Worm (Caenorhabditis elegans) whole organism, early embryonic: ENCODE data around the gene evl-18.

Source experiments
- ama-1 ChIP-seq: fragments of 150-350 bp; optimal IDR thresholded peaks from 2 replicates; lab custom pipeline; 2014
- flt-1 ChIP-seq: fragments of 200-800 bp; sonication (Bioruptor generic); IDR thresholded peaks from 2 replicates; pipeline ENCODE4 v1.3.6; 2022; ENCODE audit warnings: missing genetic modification characterization, missing compliant biosample characterization
- hmg-4 ChIP-seq: fragments of 200-800 bp; sonication (Bioruptor generic); optimal IDR thresholded peaks from 2 replicates; lab custom pipeline; 2018; ENCODE audit warnings: mild to moderate bottlenecking, missing genetic modification characterization, missing compliant biosample characterization
- pes-1 ChIP-seq: fragments of 200-800 bp; sonication (Bioruptor generic); IDR thresholded peaks from 2 replicates; pipeline ENCODE4 v1.3.6; 2022; ENCODE audit warnings: missing genetic modification reagents, missing genetic modification characterization, missing compliant biosample characterization

Gene evl-18

DNA sequence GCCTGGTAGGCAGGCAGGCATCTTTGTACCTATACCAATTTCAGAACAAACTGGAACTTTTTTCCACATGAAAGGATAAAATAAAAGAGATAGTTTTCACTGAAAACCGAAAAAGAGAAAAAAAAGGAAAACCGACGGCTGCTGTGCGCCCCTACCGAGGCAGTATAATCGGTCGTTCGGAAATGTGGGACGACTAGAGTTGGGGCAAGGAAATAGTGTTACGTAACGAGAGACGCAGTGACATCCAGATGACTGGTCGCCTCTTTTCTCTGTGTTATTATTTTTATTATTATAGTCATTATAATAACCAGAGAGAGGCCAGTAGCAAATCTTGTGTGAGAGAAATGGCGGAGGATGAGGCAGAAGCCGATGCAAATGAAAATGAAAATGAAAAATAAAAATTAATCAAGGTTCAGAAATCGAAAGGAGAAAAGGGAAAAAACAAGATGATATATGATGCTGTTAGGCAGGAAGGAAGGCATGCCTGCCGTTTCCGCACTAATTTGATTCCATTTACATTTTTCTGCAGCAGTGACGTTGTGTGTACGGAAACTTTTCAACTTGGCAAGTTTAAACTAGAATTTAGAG, 53.4 kb downstream of the evl-18 start:
- TF ChIP-seq pes-1 (no peak), flt-1 (GFP tag; lab: Robert Waterston, UW) (no peak), ama-1 (lab: Kevin White, UChicago) (no peak), hmg-4 (GFP tag; lab: Kevin White, UChicago) (no peak)
